Worm (Caenorhabditis elegans): Measurements from ENCODE around the gene Y110A2AR.1.

Y110A2AR.1 gene

ce11 chrII:2913505-2913904, 6.0 kb upstream of the Y110A2AR.1 start, which contains the start of gene ubc-15:
Gene ubc-15 (minus strand): TSS chrII:2913605.
- TF ChIP-seq unc-55 (GFP tag; optimal IDR thresholded peaks at IDR 0.05) (peak; percentile 5), ztf-11 (tag; optimal IDR thresholded peaks at IDR 0.05) (no peak), dmd-4 (tag; optimal IDR thresholded peaks at IDR 0.05) (no peak)

DNA sequence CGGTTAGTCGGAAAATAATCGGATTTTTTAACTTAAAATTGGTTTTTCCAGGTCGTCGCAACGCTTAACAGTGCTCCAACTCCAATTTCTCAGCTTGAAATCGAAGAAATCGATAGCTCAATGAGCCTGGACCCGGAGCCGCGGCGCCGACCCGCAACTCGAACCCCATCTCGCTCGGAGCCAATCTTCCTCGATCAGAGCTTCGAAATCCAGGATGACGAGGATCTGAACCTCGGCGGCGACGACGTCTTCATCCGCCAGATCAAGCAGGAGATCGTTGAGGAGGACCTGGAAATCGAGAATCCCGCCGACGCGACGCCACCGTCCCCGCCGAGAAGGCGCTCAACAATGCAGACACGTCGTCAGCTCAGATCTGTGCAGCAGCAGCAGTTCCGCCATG, 724 bp downstream of the Y110A2AR.1 start:
- TF ChIP-seq mdl-1 (tag; optimal IDR thresholded peaks at IDR 0.05) (no peak), alr-1 (tag; optimal IDR thresholded peaks at IDR 0.05) (no peak), ceh-16 (tag; optimal IDR thresholded peaks at IDR 0.05) (no peak), zag-1 (tag; optimal IDR thresholded peaks at IDR 0.05) (no peak), peb-1 (tag; optimal IDR thresholded peaks at IDR 0.05) (no peak)

ce11 chrII:2920817-2921458, 1.4 kb downstream of the Y110A2AR.1 start:
- TF ChIP-seq mab-5 (tag; optimal IDR thresholded peaks at IDR 0.05) = no peak
- peak; percentile 6 for TF ChIP-seq lin-11 (tag; optimal IDR thresholded peaks at IDR 0.05)
- TF ChIP-seq skn-1 (tag; optimal IDR thresholded peaks at IDR 0.05) = no peak
- TF ChIP-seq peb-1 (tag; optimal IDR thresholded peaks at IDR 0.05) = no peak
- TF ChIP-seq sma-9 (GFP tag; optimal IDR thresholded peaks at IDR 0.05) = peak; percentile 52
- no peak for TF ChIP-seq sma-9 (tag; optimal IDR thresholded peaks at IDR 0.05)
- TF ChIP-seq nhr-25 (tag; optimal IDR thresholded peaks at IDR 0.05) = peak; percentile 35
- TF ChIP-seq sma-3 (GFP tag; optimal IDR thresholded peaks at IDR 0.05) = peak; percentile 15
- peak; percentile 1 for TF ChIP-seq lin-13 (GFP tag; optimal IDR thresholded peaks at IDR 0.05)
- peak; percentile 80 for TF ChIP-seq C34F6.9 (tag; optimal IDR thresholded peaks at IDR 0.05)
- TF ChIP-seq crh-2 (tag; optimal IDR thresholded peaks at IDR 0.05) = peak; percentile 28
- TF ChIP-seq ztf-11 (tag; optimal IDR thresholded peaks at IDR 0.05) = no peak
- TF ChIP-seq nhr-12 (tag; optimal IDR thresholded peaks at IDR 0.05) = no peak
- TF ChIP-seq nhr-11 (tag; optimal IDR thresholded peaks at IDR 0.05) = no peak
- peak; percentile 27 for TF ChIP-seq gmeb-1 (tag; optimal IDR thresholded peaks at IDR 0.05)
- no peak for TF ChIP-seq blmp-1 (tag; optimal IDR thresholded peaks at IDR 0.05; ENCODE audit: insufficient read depth)
- no peak for TF ChIP-seq aly-2 (tag; optimal IDR thresholded peaks at IDR 0.05)
- no peak for TF ChIP-seq ZK546.5 (tag; optimal IDR thresholded peaks at IDR 0.05)
- TF ChIP-seq elt-1 (tag; optimal IDR thresholded peaks at IDR 0.05) = no peak
- no peak for TF ChIP-seq unc-62 (GFP tag; optimal IDR thresholded peaks at IDR 0.05)
- no peak for TF ChIP-seq nhr-77 (tag; optimal IDR thresholded peaks at IDR 0.05)
- no peak for TF ChIP-seq lin-39 (tag; optimal IDR thresholded peaks at IDR 0.05)
- TF ChIP-seq ceh-16 (tag; optimal IDR thresholded peaks at IDR 0.05) = no peak
- TF ChIP-seq unc-39 (tag; optimal IDR thresholded peaks at IDR 0.05) = no peak
- TF ChIP-seq ztf-1 (GFP tag; conservative IDR thresholded peaks at IDR 0.05) = no peak
- peak; percentile 48 for TF ChIP-seq nhr-129 (tag; optimal IDR thresholded peaks at IDR 0.05)
- TF ChIP-seq lsy-2 (tag; optimal IDR thresholded peaks at IDR 0.05) = peak; percentile 26 to 62
- TF ChIP-seq unc-55 (GFP tag; optimal IDR thresholded peaks at IDR 0.05) = peak; percentile 64
- peak; percentile 7 for TF ChIP-seq F13H6.1 (tag; optimal IDR thresholded peaks at IDR 0.05)
- peak; percentile 70 to 82 for TF ChIP-seq mdl-1 (tag; optimal IDR thresholded peaks at IDR 0.05)
- TF ChIP-seq fos-1 (tag; optimal IDR thresholded peaks at IDR 0.05) = peak; percentile 61
- no peak for TF ChIP-seq nhr-10 (tag; optimal IDR thresholded peaks at IDR 0.05)
- no peak for TF ChIP-seq alr-1 (tag; optimal IDR thresholded peaks at IDR 0.05)
- TF ChIP-seq mbf-1 (tag; optimal IDR thresholded peaks at IDR 0.05) = no peak
- TF ChIP-seq egl-27 (tag; optimal IDR thresholded peaks at IDR 0.05) = no peak
- TF ChIP-seq zag-1 (tag; optimal IDR thresholded peaks at IDR 0.05) = no peak

DNA sequence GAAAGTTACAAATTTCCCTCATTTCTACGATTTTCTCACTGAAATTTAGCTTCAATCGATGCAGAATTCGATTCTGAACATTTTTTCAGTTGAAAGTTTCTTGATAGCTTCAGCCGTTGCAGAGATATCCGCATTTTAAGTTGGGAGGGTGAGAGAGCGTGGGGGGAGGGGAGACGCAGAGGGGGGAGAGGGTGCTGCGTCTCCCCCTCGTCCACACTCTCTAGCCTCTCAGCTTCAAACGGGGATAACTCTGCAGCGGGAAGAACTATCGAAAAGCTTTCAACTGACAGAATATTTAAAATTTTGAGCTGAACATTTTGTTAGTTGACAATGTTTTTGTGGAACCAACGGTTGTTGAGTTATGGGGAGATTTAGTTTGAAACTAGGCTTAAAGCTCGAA, 2.4 kb downstream of the Y110A2AR.1 start:
- TF ChIP-seq lin-13 (GFP tag; optimal IDR thresholded peaks at IDR 0.05) (no peak), gmeb-1 (tag; optimal IDR thresholded peaks at IDR 0.05) (no peak), R02D3.7 (tag; optimal IDR thresholded peaks at IDR 0.05) (no peak), nhr-129 (tag; optimal IDR thresholded peaks at IDR 0.05) (no peak), nhr-23 (tag; optimal IDR thresholded peaks at IDR 0.05) (no peak), mab-5 (tag; optimal IDR thresholded peaks at IDR 0.05) (no peak), ceh-82 (tag; optimal IDR thresholded peaks at IDR 0.05) (no peak), ceh-16 (tag; optimal IDR thresholded peaks at IDR 0.05) (no peak), mdl-1 (tag; optimal IDR thresholded peaks at IDR 0.05) (no peak), sma-3 (GFP tag; optimal IDR thresholded peaks at IDR 0.05) (no peak), lsy-2 (tag; optimal IDR thresholded peaks at IDR 0.05) (no peak), nhr-10 (tag; optimal IDR thresholded peaks at IDR 0.05) (no peak), nhr-21 (tag; optimal IDR thresholded peaks at IDR 0.05) (no peak), lin-39 (tag; optimal IDR thresholded peaks at IDR 0.05) (no peak), C34F6.9 (tag; optimal IDR thresholded peaks at IDR 0.05) (no peak), egl-27 (tag; optimal IDR thresholded peaks at IDR 0.05) (no peak), F13H6.1 (tag; optimal IDR thresholded peaks at IDR 0.05) (no peak), nhr-6 (tag; optimal IDR thresholded peaks at IDR 0.05) (no peak)

Measured in whole organism, L2 larva.